Worm (Caenorhabditis elegans): ENCODE measurements around the gene paic-1.

Gene paic-1

DNA sequence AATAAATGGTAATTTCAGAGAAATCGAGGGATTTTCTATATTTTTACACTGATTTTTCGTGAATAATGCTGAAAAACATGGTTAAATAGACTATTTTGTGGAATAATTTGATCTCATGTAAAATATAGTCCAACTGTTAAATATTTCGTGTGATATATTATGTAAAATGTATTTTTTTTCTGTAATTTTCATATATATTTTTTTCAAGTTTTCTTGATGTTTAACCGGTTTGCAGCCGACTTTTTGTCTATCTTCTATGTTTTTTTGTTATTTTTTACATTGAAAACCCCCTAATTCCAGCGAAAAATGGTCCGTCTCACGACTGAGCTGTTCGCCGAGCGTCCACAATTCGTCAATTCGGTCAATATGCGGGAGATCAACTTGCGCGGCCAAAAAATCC, 48.3 kb downstream of the paic-1 start, which contains the start of gene mog-2:
TSS of gene mog-2 (plus strand) at position 301 of the 400 bp plus-strand sequence.
- TF ChIP-seq sox-2 (GFP tag; IDR thresholded peaks at IDR 0.05) (no peak), pat-9 (tag; optimal IDR thresholded peaks at IDR 0.05) (no peak), gmeb-2 (tag; optimal IDR thresholded peaks at IDR 0.05) (no peak), sdc-2 (tag; optimal IDR thresholded peaks at IDR 0.05) (no peak), K09A11.1 (tag; optimal IDR thresholded peaks at IDR 0.05; ENCODE audit: insufficient read depth) (no peak), npax-4 (tag; optimal IDR thresholded peaks at IDR 0.05) (no peak), hlh-30 (tag; optimal IDR thresholded peaks at IDR 0.05; ENCODE audit: insufficient read depth) (no peak), pha-4 (tag; optimal IDR thresholded peaks at IDR 0.05) (no peak), pros-1 (tag; optimal IDR thresholded peaks at IDR 0.05) (no peak), fax-1 (tag; optimal IDR thresholded peaks at IDR 0.05) (no peak), madf-2 (tag; optimal IDR thresholded peaks at IDR 0.05) (no peak), ceh-6 (GFP tag; optimal IDR thresholded peaks at IDR 0.05) (no peak)

DNA sequence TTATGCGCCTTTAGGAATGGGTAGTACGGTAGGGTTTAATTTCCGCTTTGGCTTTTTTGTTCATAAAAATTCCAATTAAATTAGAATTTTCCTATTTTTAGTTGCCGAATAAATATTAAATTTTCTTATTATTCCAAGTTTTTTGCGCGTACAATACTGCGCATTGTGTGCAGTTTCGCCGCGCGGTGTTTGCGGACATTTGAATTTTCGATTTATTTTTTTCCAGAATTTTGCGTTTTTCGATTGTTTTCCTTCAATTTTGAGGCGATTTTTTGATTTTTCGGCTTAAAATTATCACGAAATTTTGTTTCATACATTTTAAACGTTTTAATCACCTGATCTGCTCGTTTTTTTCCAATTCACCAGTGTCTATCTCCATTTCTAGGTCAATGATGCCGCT, 49.5 kb downstream of the paic-1 start, which contains the start of gene H20J04.6:
TSS of gene H20J04.6 (plus strand) at position 386 of the 400 bp plus-strand sequence.
- TF ChIP-seq unc-42 (tag; optimal IDR thresholded peaks at IDR 0.05) (peak; percentile 25), ceh-19 (GFP tag; optimal IDR thresholded peaks at IDR 0.05) (no peak)

DNA sequence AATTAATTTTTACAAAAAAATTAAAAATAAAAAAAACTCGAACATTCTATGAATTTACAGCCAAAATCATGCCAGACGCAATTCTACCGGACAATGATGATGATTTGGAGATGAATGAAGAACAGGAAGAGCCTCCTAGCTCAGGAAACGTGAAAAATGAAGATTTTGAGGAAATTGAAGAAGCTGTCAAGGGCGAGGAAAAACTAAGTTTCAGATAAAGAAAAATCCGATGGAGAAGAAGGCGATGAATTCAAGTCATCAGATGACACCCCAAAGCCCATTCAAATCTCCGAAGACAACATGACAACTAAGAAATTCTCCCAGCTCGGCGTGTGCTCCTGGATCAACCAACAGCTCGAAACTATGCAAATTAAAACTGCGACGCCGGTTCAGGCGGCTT, 50.6 kb downstream of the paic-1 start, which contains the start of gene Y52E8A.1:
TSS of gene Y52E8A.1 (plus strand) at position 301 of the 400 bp plus-strand sequence.
- TF ChIP-seq nhr-11 (tag; optimal IDR thresholded peaks at IDR 0.05): no peak
- TF ChIP-seq pax-1 (tag; optimal IDR thresholded peaks at IDR 0.05): no peak
- no peak for TF ChIP-seq sox-2 (GFP tag; IDR thresholded peaks at IDR 0.05)
- TF ChIP-seq ets-4 (tag; optimal IDR thresholded peaks at IDR 0.05): no peak
- TF ChIP-seq nhr-232 (tag; optimal IDR thresholded peaks at IDR 0.05): no peak
- no peak for TF ChIP-seq elt-4 (tag; optimal IDR thresholded peaks at IDR 0.05)
- no peak for TF ChIP-seq eyg-1 (tag; optimal IDR thresholded peaks at IDR 0.05)
- no peak for TF ChIP-seq ama-1 (optimal IDR thresholded peaks at IDR 0.05)
- TF ChIP-seq Y22D7AL.16 (tag; optimal IDR thresholded peaks at IDR 0.05): no peak
- no peak for TF ChIP-seq ceh-6 (GFP tag; optimal IDR thresholded peaks at IDR 0.05)
- TF ChIP-seq dve-1 (tag; optimal IDR thresholded peaks at IDR 0.05): no peak

DNA sequence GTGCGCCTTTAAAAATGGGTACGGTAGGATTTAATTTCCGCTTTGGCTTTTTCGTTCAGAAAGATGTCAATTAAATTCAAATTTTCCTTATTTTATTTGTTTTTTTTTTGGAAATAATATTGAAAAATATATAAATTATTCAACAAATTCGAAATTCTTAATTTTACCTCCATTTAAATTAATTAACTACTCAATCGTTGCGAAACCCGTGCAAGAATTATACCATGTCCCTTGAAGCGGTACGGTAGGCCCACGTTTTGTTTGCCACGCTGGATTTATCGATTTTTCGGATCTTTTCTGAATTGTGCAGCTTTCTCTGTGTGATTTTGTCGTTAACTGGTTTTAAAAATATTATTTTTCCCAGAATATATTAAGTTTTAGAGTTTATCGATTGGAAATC, 51.9 kb downstream of the paic-1 start, which contains the start of gene Y52E8A.2:
TSS of gene Y52E8A.2 (plus strand) at position 382 of the 400 bp plus-strand sequence.
- TF ChIP-seq hlh-15 (tag; optimal IDR thresholded peaks at IDR 0.05) (no peak), tbx-7 (tag; optimal IDR thresholded peaks at IDR 0.05) (no peak), ref-2 (tag; optimal IDR thresholded peaks at IDR 0.05) (no peak), zip-5 (tag; optimal IDR thresholded peaks at IDR 0.05) (no peak), ceh-6 (GFP tag; optimal IDR thresholded peaks at IDR 0.05) (no peak), ceh-31 (tag; optimal IDR thresholded peaks at IDR 0.05) (no peak), ceh-34 (tag; optimal IDR thresholded peaks at IDR 0.05) (no peak), C08G9.2 (tag; optimal IDR thresholded peaks at IDR 0.05) (no peak), ceh-48 (tag; optimal IDR thresholded peaks at IDR 0.05) (no peak), lin-11 (tag; optimal IDR thresholded peaks at IDR 0.05) (no peak), pros-1 (tag; optimal IDR thresholded peaks at IDR 0.05) (no peak), fkh-10 (GFP tag; optimal IDR thresholded peaks at IDR 0.05) (no peak), dmd-4 (tag; optimal IDR thresholded peaks at IDR 0.05; ENCODE audit: borderline replicate concordance) (no peak), elt-4 (tag; optimal IDR thresholded peaks at IDR 0.05) (no peak), ceh-2 (tag; optimal IDR thresholded peaks at IDR 0.05) (no peak), nhr-232 (tag; optimal IDR thresholded peaks at IDR 0.05) (no peak)
